Worm (Caenorhabditis elegans) whole organism, L4 larva: ENCODE results near the gene fbxb-1.

Experiments used
- F10B5.3 ChIP-seq: sonication (generic microtip); optimal IDR thresholded peaks from 2 replicates; lab custom pipeline; 2016; ENCODE audit warnings: mild to moderate bottlenecking, missing genetic modification characterization, missing compliant biosample characterization
- F44E2.7 ChIP-seq: fragments of 200-800 bp; sonication (Bioruptor generic); IDR thresholded peaks from 2 replicates; pipeline ENCODE4 v2.1.2; 2022; ENCODE audit warnings: missing genetic modification characterization, missing compliant biosample characterization
- F49E8.2 ChIP-seq: sonication (generic microtip); optimal IDR thresholded peaks from 2 replicates; lab custom pipeline; 2016; ENCODE audit warnings: missing compliant biosample characterization, mild to moderate bottlenecking, missing genetic modification characterization, borderline replicate concordance
- Y48G9A.11 ChIP-seq: fragments of 200-800 bp; sonication (Bioruptor generic); IDR thresholded peaks from 2 replicates; pipeline ENCODE4 v1.3.6; 2022; ENCODE audit warnings: missing genetic modification reagents, missing genetic modification characterization, missing compliant biosample characterization
- Y75B8A.6 ChIP-seq: fragments of 200-800 bp; sonication (Bioruptor generic); IDR thresholded peaks from 2 replicates; pipeline ENCODE4 v1.3.6; 2022; ENCODE audit warnings: missing genetic modification reagents, missing genetic modification characterization, missing compliant biosample characterization
- aha-1 ChIP-seq: fragments of 150-350 bp; peaks from one replicate; lab custom pipeline; 2014; ENCODE audit warnings: missing biosample characterization, missing genetic modification characterization
- ceh-62 ChIP-seq: sonication (generic microtip); optimal IDR thresholded peaks from 2 replicates; lab custom pipeline; 2017; ENCODE audit warnings: missing biosample characterization, missing genetic modification characterization
- cey-2 ChIP-seq: sonication (generic microtip); optimal IDR thresholded peaks from 3 replicates; lab custom pipeline; 2017; ENCODE audit warnings: missing genetic modification characterization, mild to moderate bottlenecking, missing compliant biosample characterization, antibody characterized with exemption, borderline replicate concordance; ENCODE audit not compliant: insufficient read depth
- daf-12 ChIP-seq: fragments of 150-350 bp; optimal IDR thresholded peaks from 2 replicates; lab custom pipeline; 2014; ENCODE audit warnings: missing biosample characterization, missing genetic modification reagents, missing genetic modification characterization
- daf-16 ChIP-seq, 3 experiments: sonication (generic microtip); optimal IDR thresholded peaks; 2 replicates each; lab custom pipeline; 2016 to 2017; ENCODE audit warnings: missing genetic modification characterization in 3 of 3, missing genetic modification reagents in 3 of 3, mild to moderate bottlenecking in 2 of 3, missing compliant biosample characterization in 2 of 3, missing biosample characterization in 1 of 3, moderate library complexity in 1 of 3
- daf-8 ChIP-seq: fragments of 200-800 bp; sonication (Bioruptor generic); IDR thresholded peaks from 2 replicates; pipeline ENCODE4 v1.3.6; 2022; ENCODE audit warnings: missing genetic modification characterization, missing compliant biosample characterization
- dmd-9 ChIP-seq: fragments of 200-800 bp; sonication (Bioruptor generic); IDR thresholded peaks from 2 replicates; pipeline ENCODE4 v1.3.6; 2022; ENCODE audit warnings: missing genetic modification reagents, missing genetic modification characterization, missing compliant biosample characterization
- duxl-1 ChIP-seq: sonication (generic microtip); optimal IDR thresholded peaks from 2 replicates; lab custom pipeline; 2016; ENCODE audit warnings: mild to moderate bottlenecking, missing genetic modification characterization, moderate library complexity, missing compliant biosample characterization; ENCODE audit not compliant: poor library complexity
- jun-1 ChIP-seq: fragments of 150-350 bp; optimal IDR thresholded peaks from 2 replicates; lab custom pipeline; 2014; ENCODE audit warnings: missing biosample characterization, missing genetic modification reagents, missing genetic modification characterization
- lim-7 ChIP-seq: fragments of 200-800 bp; sonication (Bioruptor generic); IDR thresholded peaks from 2 replicates; pipeline ENCODE4 v1.3.6; 2022; ENCODE audit warnings: missing genetic modification characterization, missing compliant biosample characterization
- lin-39 ChIP-seq: fragments of 150-350 bp; optimal IDR thresholded peaks from 2 replicates; lab custom pipeline; 2014; ENCODE audit warnings: missing biosample characterization, missing genetic modification reagents, missing genetic modification characterization
- lir-3 ChIP-seq: sonication (generic microtip); optimal IDR thresholded peaks from 2 replicates; lab custom pipeline; 2016; ENCODE audit warnings: mild to moderate bottlenecking, missing genetic modification characterization, missing compliant biosample characterization
- mdl-1 ChIP-seq, 2 experiments: fragments of 150-350 bp in 1 of 2; sonication (generic microtip) in 1 of 2; optimal IDR thresholded peaks; 2 replicates each; lab custom pipeline; 2014 to 2017; ENCODE audit warnings: missing biosample characterization in 2 of 2, missing genetic modification characterization in 2 of 2
- mdt-29 ChIP-seq: fragments of 200-800 bp; sonication (Bioruptor generic); IDR thresholded peaks from 2 replicates; pipeline ENCODE4 v1.3.6; 2022; ENCODE audit warnings: missing genetic modification reagents, missing genetic modification characterization, missing compliant biosample characterization
- nhr-10 ChIP-seq: fragments of 150-350 bp; optimal IDR thresholded peaks from 2 replicates; lab custom pipeline; 2014; ENCODE audit warnings: missing biosample characterization, missing genetic modification characterization
- nhr-25 ChIP-seq: sonication (generic microtip); optimal IDR thresholded peaks from 2 replicates; lab custom pipeline; 2017; ENCODE audit warnings: missing genetic modification characterization, mild to moderate bottlenecking, missing compliant biosample characterization, antibody characterized with exemption, moderate library complexity, borderline replicate concordance; ENCODE audit not compliant: insufficient read depth
- nhr-28 ChIP-seq: fragments of 150-350 bp; optimal IDR thresholded peaks from 2 replicates; lab custom pipeline; 2014; ENCODE audit warnings: missing biosample characterization, missing genetic modification characterization
- nhr-6 ChIP-seq: fragments of 150-350 bp; optimal IDR thresholded peaks from 2 replicates; lab custom pipeline; 2014; ENCODE audit warnings: missing biosample characterization, missing genetic modification characterization
- nhr-76 ChIP-seq: fragments of 150-350 bp; optimal IDR thresholded peaks from 2 replicates; lab custom pipeline; 2014; ENCODE audit warnings: missing biosample characterization, missing genetic modification characterization
- nhr-77 ChIP-seq: fragments of 150-350 bp; optimal IDR thresholded peaks from 2 replicates; lab custom pipeline; 2014; ENCODE audit warnings: missing biosample characterization, missing genetic modification characterization
- set-16 ChIP-seq: fragments of 200-800 bp; sonication (Bioruptor generic); IDR thresholded peaks from 2 replicates; pipeline ENCODE4 v1.3.6; 2022; ENCODE audit warnings: missing genetic modification reagents, missing genetic modification characterization, missing compliant biosample characterization
- snpc-4 ChIP-seq: fragments of 150-350 bp; optimal IDR thresholded peaks from 2 replicates; lab custom pipeline; 2014; ENCODE audit warnings: missing biosample characterization, missing genetic modification characterization
- spr-1 ChIP-seq: sonication (generic microtip); optimal IDR thresholded peaks from 2 replicates; lab custom pipeline; 2016; ENCODE audit warnings: mild to moderate bottlenecking, missing genetic modification characterization, missing compliant biosample characterization
- vab-7 ChIP-seq: fragments of 200-800 bp; sonication (Bioruptor generic); IDR thresholded peaks from 2 replicates; pipeline ENCODE4 v1.3.6; 2022; ENCODE audit warnings: missing genetic modification reagents, missing genetic modification characterization, missing compliant biosample characterization
- zag-1 ChIP-seq: fragments of 150-350 bp; optimal IDR thresholded peaks from 2 replicates; lab custom pipeline; 2014; ENCODE audit warnings: missing biosample characterization, missing genetic modification characterization
- ztf-11 ChIP-seq: fragments of 150-350 bp; optimal IDR thresholded peaks from 2 replicates; lab custom pipeline; 2014; ENCODE audit warnings: missing biosample characterization, missing genetic modification characterization
- ztf-7 ChIP-seq: fragments of 150-350 bp; optimal IDR thresholded peaks from 2 replicates; lab custom pipeline; 2014; ENCODE audit warnings: missing biosample characterization, missing genetic modification characterization

fbxb-1 gene

DNA sequence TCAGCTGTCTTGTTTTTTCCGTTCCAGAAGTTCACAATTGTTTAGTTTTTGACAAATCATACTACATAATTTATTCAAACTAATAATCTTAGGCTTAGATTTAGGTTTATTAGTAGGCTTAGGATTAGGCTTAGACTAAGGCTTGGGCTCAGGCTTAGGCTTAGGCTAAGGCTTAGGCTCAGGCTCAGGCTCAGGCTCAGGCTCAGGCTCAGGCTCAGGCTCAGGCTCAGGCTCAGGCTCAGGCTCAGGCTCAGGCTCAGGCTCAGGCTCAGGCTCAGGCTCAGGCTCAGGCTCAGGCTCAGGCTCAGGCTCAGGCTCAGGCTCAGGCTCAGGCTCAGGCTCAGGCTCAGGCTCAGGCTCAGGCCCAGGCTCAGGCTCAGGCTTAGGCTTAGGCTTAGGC lies 11.2 kb upstream of the fbxb-1 start:
- TF ChIP-seq set-16 (GFP tag; lab: Robert Waterston, UW) = peak; percentile 80

ce11 chrV:19230413-19230812 lies 9.7 kb upstream of the fbxb-1 start, which contains the start of gene sqst-3:
TSS of gene sqst-3 (plus strand) at chrV:19230782.
- TF ChIP-seq daf-16 (GFP tag; optimal IDR thresholded peaks at IDR 0.05; lab: Kevin White, UChicago) (no peak), daf-16 (tag; optimal IDR thresholded peaks at IDR 0.05; lab: Kevin White, UChicago) (peak; percentile 82), nhr-28 (tag; lab: Kevin White, UChicago) (peak; percentile 27), daf-8 (GFP tag; lab: Robert Waterston, UW) (no peak)

- TF ChIP-seq aha-1 (peak; percentile 2), daf-8 (GFP tag; lab: Robert Waterston, UW) (no peak), nhr-6 (tag; lab: Kevin White, UChicago) (no peak)
- TF ChIP-seq, all 104 proteins: peak for 1
Observed at ce11 chrV:19231167-19231566, 9.0 kb upstream of the fbxb-1 start.

ce11 chrV:19233469-19233868 lies 6.7 kb upstream of the fbxb-1 start, which contains the start of gene fbxb-116:
TSS of gene fbxb-116 (plus strand) at chrV:19233769.
- no peak for TF ChIP-seq aha-1
- TF ChIP-seq dmd-9 (GFP tag; lab: Robert Waterston, UW) = no peak
- TF ChIP-seq Y75B8A.6 (GFP tag; lab: Robert Waterston, UW) = no peak
- TF ChIP-seq snpc-4 = no peak
- no peak for TF ChIP-seq jun-1

DNA sequence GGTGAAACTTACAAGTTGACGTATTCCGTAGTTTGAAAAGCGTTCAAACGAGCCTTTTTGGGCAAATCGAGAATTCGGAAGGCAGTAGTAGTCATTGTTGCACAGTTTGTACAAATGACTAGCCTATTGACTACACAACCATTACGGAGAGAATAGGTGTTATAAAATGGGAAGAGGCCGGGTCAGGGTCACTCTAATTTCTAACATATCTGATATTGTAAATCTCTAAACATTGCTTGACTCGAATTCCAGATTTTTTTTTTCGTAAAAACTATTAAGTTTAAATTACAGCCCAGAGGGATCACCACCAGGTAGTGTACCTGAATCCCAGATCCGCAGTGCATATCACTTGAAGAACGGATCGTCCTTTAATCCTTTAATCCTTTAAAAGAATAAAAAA lies 3.0 kb upstream of the fbxb-1 start, which contains the start of gene fbxb-2:
TSS of gene fbxb-2 (minus strand) at position 101 of the 400 bp plus-strand sequence.
- TF ChIP-seq Y48G9A.11 (GFP tag; lab: Robert Waterston, UW) (no peak), Y75B8A.6 (GFP tag; lab: Robert Waterston, UW) (no peak), lim-7 (GFP tag; lab: Robert Waterston, UW) (no peak), daf-12 (tag; lab: Kevin White, UChicago) (no peak), nhr-76 (no peak), mdt-29 (no peak), vab-7 (GFP tag; lab: Robert Waterston, UW) (no peak), dmd-9 (GFP tag; lab: Robert Waterston, UW) (no peak), duxl-1 (tag; lab: Kevin White, UChicago) (no peak), spr-1 (tag; lab: Kevin White, UChicago) (no peak), cey-2 (tag; lab: Kevin White, UChicago) (no peak), F10B5.3 (tag; lab: Kevin White, UChicago) (no peak), ztf-7 (tag; lab: Kevin White, UChicago) (no peak)

DNA sequence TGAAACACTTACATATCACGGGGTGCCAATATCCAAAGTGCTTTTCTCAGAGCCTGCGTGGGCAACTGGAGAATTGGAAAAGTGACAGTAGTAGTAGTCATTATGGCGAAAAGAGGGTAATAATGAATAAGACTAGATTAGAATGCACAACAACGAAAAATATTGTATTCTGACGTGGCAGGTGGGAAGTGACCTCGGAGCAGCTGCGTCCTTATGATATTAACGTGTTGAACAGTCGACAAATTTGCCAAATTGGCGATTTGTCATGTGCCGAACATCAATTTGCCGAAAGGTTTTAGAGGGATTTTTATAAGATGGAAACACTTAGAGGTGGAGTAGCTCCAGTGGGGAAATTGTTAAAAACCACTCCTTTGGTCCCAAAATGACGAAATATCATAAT lies 10.8 kb downstream of the fbxb-1 start, which contains the start of gene str-81:
TSS of gene str-81 (minus strand) at position 101 of the 400 bp plus-strand sequence.
- TF ChIP-seq nhr-25 (tag; lab: Kevin White, UChicago) (no peak), lir-3 (tag; lab: Kevin White, UChicago) (no peak), F44E2.7 (GFP tag; lab: Robert Waterston, UW) (no peak), mdl-1 (tag; optimal IDR thresholded peaks at IDR 0.05; lab: Kevin White, UChicago) (no peak), nhr-6 (tag; lab: Kevin White, UChicago) (no peak), zag-1 (tag; lab: Kevin White, UChicago) (no peak), nhr-77 (no peak), duxl-1 (tag; lab: Kevin White, UChicago) (no peak), ztf-11 (tag; lab: Kevin White, UChicago) (no peak), Y48G9A.11 (GFP tag; lab: Robert Waterston, UW) (no peak), nhr-10 (no peak), ceh-62 (tag; lab: Kevin White, UChicago) (no peak), F49E8.2 (tag; lab: Kevin White, UChicago) (no peak), lin-39 (tag; lab: Kevin White, UChicago) (no peak)
